Worm (Caenorhabditis elegans): ENCODE measurements around the gene F31E8.5.

DNA sequence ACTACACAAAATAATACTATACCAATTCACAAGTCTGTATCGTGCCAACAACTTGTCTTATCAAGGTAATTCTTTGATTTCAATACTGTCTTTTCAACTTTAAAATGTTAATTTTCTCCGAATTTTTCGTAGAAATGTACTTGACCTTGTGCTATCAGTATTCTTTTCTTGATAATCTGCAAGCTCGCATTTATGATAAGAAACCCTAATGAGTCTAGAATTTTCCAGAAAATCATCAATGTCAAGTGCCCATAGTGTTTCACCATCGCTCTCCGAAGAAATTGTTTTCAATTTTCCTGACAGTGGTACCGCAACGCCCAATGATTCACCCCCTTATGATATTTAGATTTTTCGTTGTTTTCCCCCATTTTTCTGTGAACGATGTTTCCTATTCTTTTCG is 25.8 kb downstream of the F31E8.5 start:
- TF ChIP-seq F37B4.10 (GFP tag; IDR thresholded peaks at IDR 0.05) (no peak), D2030.7 (GFP tag; IDR thresholded peaks at IDR 0.05) (no peak), cebp-1 (GFP tag; IDR thresholded peaks at IDR 0.05) (no peak), cebp-1 (tag; optimal IDR thresholded peaks at IDR 0.05) (peak; percentile 9), ceh-58 (GFP tag; IDR thresholded peaks at IDR 0.05) (no peak), K11D2.4 (GFP tag; IDR thresholded peaks at IDR 0.05) (no peak), ets-4 (GFP tag; optimal IDR thresholded peaks at IDR 0.05) (no peak), sea-2 (GFP tag; IDR thresholded peaks at IDR 0.05) (no peak), ztf-22 (GFP tag; optimal IDR thresholded peaks at IDR 0.05) (no peak), madf-6 (GFP tag; IDR thresholded peaks at IDR 0.05) (no peak), B0019.2 (GFP tag; conservative IDR thresholded peaks at IDR 0.05) (no peak), F52B5.7 (tag; optimal IDR thresholded peaks at IDR 0.05) (no peak), nhr-27 (tag; optimal IDR thresholded peaks at IDR 0.05) (no peak)
